Worm (Caenorhabditis elegans) whole organism, early embryonic: ENCODE data around the gene popl-7.

Experiments used
- B0310.2 ChIP-seq: sonication (generic microtip); optimal IDR thresholded peaks from 2 replicates; lab custom pipeline; 2016; ENCODE audit warnings: mild to moderate bottlenecking, missing genetic modification characterization, missing compliant biosample characterization
- F13C5.2 ChIP-seq: sonication (generic microtip); optimal IDR thresholded peaks from 2 replicates; lab custom pipeline; 2017; ENCODE audit warnings: mild to moderate bottlenecking, missing genetic modification characterization, inconsistent platforms, missing compliant biosample characterization
- aly-1 ChIP-seq: sonication (generic microtip); optimal IDR thresholded peaks from 2 replicates; lab custom pipeline; 2016; ENCODE audit warnings: missing genetic modification characterization, missing compliant biosample characterization
- ama-1 ChIP-seq: fragments of 150-350 bp; optimal IDR thresholded peaks from 2 replicates; lab custom pipeline; 2014
- ceh-13 ChIP-seq: fragments of 200-800 bp; sonication (Bioruptor generic); optimal IDR thresholded peaks from 2 replicates; lab custom pipeline; 2018; ENCODE audit warnings: mild to moderate bottlenecking, missing genetic modification characterization, missing compliant biosample characterization
- ceh-36 ChIP-seq: sonication (generic microtip); optimal IDR thresholded peaks from 2 replicates; lab custom pipeline; 2016; ENCODE audit warnings: missing genetic modification characterization, inconsistent platforms, missing compliant biosample characterization
- ets-7 ChIP-seq: sonication (generic microtip); optimal IDR thresholded peaks from 2 replicates; lab custom pipeline; 2016; ENCODE audit warnings: missing genotype, missing genetic modification characterization, missing compliant biosample characterization
- flt-1 ChIP-seq: fragments of 200-800 bp; sonication (Bioruptor generic); IDR thresholded peaks from 2 replicates; pipeline ENCODE4 v1.3.6; 2022; ENCODE audit warnings: missing genetic modification characterization, missing compliant biosample characterization
- hmbx-1 ChIP-seq: sonication (generic microtip); optimal IDR thresholded peaks from 2 replicates; lab custom pipeline; 2016; ENCODE audit warnings: mild to moderate bottlenecking, missing genetic modification characterization, missing compliant biosample characterization
- hmg-4 ChIP-seq: fragments of 200-800 bp; sonication (Bioruptor generic); optimal IDR thresholded peaks from 2 replicates; lab custom pipeline; 2018; ENCODE audit warnings: mild to moderate bottlenecking, missing genetic modification characterization, missing compliant biosample characterization
- hnd-1 ChIP-seq: sonication (generic microtip); optimal IDR thresholded peaks from 2 replicates; lab custom pipeline; 2016; ENCODE audit warnings: missing genetic modification characterization, missing compliant biosample characterization
- pes-1 ChIP-seq: fragments of 200-800 bp; sonication (Bioruptor generic); IDR thresholded peaks from 2 replicates; pipeline ENCODE4 v1.3.6; 2022; ENCODE audit warnings: missing genetic modification reagents, missing genetic modification characterization, missing compliant biosample characterization
- scrt-1 ChIP-seq: fragments of 200-800 bp; sonication (Bioruptor generic); IDR thresholded peaks from 2 replicates; pipeline ENCODE4 v1.3.6; 2022; ENCODE audit warnings: missing genetic modification characterization, missing compliant biosample characterization
- sea-1 ChIP-seq: fragments of 200-800 bp; sonication (Bioruptor generic); conservative IDR thresholded peaks from 2 replicates; pipeline ENCODE4 v1.3.6; 2022; ENCODE audit warnings: missing genetic modification characterization, missing compliant biosample characterization
- tbx-11 ChIP-seq: fragments of 200-800 bp; sonication (Bioruptor generic); IDR thresholded peaks from 2 replicates; pipeline ENCODE4 v1.3.6; 2022; ENCODE audit warnings: missing genetic modification characterization, missing compliant biosample characterization
- tbx-37 ChIP-seq: fragments of 200-800 bp; sonication (Bioruptor generic); conservative IDR thresholded peaks from 2 replicates; pipeline ENCODE4 v1.3.6; 2022; ENCODE audit warnings: missing genetic modification reagents, missing genetic modification characterization, missing compliant biosample characterization
- tra-4 ChIP-seq: sonication (generic microtip); optimal IDR thresholded peaks from 2 replicates; lab custom pipeline; 2017; ENCODE audit warnings: missing genetic modification characterization, missing compliant biosample characterization

popl-7 gene

DNA sequence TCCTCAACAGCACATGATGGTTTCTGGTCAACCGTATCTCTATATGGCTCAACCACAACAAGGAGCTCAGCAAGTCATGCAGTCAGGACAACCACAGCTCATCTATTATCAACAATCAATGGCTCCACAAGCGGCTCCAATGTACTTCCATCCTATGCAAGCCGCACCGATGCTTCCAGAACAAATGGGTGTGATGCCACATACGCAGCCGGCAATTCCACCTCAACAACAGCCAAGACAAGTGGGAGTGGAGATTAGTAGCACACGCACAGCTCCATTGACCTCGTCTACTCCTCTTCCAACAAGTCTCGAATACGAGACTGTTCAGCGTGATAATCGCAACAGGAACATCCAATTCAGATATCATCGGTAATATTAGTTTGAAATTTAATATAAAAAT is 16.4 kb upstream of the popl-7 start:
- no peak for TF ChIP-seq ama-1
- TF ChIP-seq hmbx-1 (tag; lab: Kevin White, UChicago), result no peak
- no peak for TF ChIP-seq pes-1 (GFP tag; lab: Robert Waterston, UW)
- no peak for TF ChIP-seq aly-1
- no peak for TF ChIP-seq tbx-11
- TF ChIP-seq ets-7 (tag; lab: Kevin White, UChicago), result no peak
- no peak for TF ChIP-seq ceh-36
- no peak for TF ChIP-seq B0310.2 (tag; lab: Kevin White, UChicago)
- no peak for TF ChIP-seq scrt-1 (GFP tag; lab: Robert Waterston, UW)
- no peak for TF ChIP-seq ceh-13 (GFP tag; lab: Kevin White, UChicago)
- TF ChIP-seq tra-4 (tag; lab: Kevin White, UChicago), result no peak

DNA sequence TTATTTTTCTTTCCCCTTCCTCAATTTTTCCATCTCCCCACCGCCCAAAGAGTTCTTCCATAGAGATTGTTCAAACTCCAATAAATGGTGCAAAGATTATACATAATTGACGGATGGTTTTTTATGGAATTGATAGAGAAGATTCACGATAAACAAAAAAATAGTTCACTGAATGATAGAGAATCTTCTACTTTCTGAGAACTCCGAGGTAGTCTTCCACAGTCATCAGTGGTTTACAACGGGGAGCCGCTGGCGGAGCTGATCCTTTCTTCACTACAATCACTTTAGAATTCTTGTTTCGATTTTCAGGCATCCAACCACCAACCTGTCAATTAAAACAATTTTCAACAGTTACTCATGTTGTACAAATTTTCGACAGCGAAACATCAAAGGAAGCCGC is 14.5 kb upstream of the popl-7 start:
- TF ChIP-seq aly-1 (no peak), hmg-4 (GFP tag; lab: Kevin White, UChicago) (no peak), B0310.2 (tag; lab: Kevin White, UChicago) (no peak), ets-7 (tag; lab: Kevin White, UChicago) (no peak), hmbx-1 (tag; lab: Kevin White, UChicago) (no peak)

DNA sequence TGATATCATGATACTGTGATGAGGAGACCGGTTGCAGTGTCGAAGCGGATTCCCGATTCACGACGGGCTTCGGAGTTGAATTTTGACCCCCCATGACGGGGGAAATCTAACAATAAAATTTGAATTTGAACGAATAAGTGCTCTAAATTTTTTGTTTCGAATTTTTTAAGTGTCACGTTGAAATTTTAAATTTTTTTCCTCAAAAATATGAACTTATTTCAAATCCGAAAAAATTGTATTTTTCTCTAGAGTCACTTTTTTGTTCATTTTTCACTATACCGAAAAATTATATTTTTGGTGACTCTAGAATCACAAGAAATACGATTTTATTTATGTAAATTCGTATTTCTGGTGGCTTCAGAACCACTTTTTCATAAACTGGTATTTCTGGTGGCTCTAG is 12.0 kb upstream of the popl-7 start, which contains the start of gene W02A2.8:
Gene W02A2.8 (minus strand): TSS at position 101 of the 400 bp plus-strand sequence.
- TF ChIP-seq hmbx-1 (tag; lab: Kevin White, UChicago), result no peak
- no peak for TF ChIP-seq flt-1 (GFP tag; lab: Robert Waterston, UW)
- TF ChIP-seq tra-4 (tag; lab: Kevin White, UChicago), result no peak
- TF ChIP-seq ama-1, result no peak

DNA sequence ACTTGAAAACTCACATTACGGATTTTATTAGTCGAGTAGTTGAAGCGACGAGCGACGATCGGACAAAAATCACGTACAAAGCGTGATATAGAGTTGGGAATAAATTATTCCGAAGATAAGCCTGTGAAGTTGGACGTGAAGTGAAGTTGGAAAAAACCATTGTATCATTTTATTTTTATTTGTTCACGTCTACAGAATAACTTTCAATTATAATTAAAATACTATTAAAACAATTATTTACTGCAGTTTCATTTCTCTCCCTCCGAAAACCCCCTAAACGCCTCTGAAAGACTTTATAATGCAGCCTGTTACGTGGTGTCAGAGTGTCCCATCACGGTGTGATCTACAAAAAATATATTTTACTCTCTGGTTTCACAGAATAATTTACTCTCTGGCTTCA is 10.3 kb upstream of the popl-7 start, which contains the start of gene Y62E10A.3:
Gene Y62E10A.3 (minus strand): TSS at position 101 of the 400 bp plus-strand sequence.
- no peak for TF ChIP-seq ceh-13 (GFP tag; lab: Kevin White, UChicago)
- TF ChIP-seq hnd-1 (tag; lab: Kevin White, UChicago), result no peak
- TF ChIP-seq tbx-11, result no peak
- no peak for TF ChIP-seq ets-7 (tag; lab: Kevin White, UChicago)
- no peak for TF ChIP-seq F13C5.2
- no peak for TF ChIP-seq flt-1 (GFP tag; lab: Robert Waterston, UW)

DNA sequence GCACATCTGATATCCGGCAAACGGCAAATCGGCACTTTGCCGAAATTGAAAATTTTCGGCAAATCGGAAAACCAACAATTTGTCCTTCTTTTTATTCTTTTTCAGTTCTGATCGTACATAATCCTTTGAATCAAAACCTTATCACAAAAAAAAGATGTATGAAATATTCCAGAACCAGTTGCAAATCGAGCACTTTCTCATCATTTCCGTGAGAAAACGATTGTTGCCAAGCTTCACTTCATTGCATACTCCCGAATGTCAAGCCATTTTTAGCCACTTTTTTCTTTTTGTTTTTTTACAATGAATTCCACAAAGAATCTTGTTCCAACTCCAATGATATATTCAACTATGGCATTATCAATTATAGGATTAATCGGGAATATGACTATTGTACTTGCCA is 5.6 kb upstream of the popl-7 start, which contains the start of gene srsx-25:
Gene srsx-25 (plus strand): TSS at position 301 of the 400 bp plus-strand sequence.
- TF ChIP-seq aly-1, result no peak

DNA sequence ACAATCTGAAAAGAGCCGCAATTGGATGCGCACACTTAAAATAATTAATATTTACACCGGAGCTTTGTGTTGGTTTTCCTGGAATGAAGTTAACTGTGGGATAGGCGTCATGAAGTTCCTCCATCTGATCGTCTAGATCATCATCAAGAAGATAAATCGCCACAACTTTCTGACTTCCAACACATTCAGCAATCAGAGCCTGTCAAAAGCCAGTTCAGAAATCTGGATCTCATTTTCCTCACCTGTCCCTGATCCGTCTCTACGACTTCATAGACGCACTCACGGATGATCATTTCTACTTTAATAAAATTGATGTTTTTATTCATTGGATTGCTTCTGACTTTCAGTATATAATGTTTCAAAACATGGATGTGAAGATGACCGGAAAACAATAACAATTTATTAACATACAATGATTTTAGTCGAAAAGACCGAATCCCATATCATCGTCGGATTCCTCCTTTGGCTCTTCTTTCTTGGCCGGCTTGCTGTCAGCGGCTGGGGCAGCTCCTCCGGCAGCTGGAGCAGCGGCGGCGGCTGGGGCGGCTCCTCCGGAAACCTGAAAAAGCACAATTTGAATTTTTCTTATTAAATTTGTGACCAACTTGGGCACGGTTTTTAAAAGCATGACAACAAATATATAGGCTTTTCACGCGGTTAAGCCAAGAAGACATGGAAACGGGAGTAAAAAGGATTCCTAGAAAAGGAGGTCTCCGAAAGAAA is 1.2 kb upstream of the popl-7 start, which contains the start of gene agt-1:
Gene agt-1 (minus strand): TSS at position 293 of the 723 bp plus-strand sequence.
- TF ChIP-seq scrt-1 (GFP tag; lab: Robert Waterston, UW), result no peak
- TF ChIP-seq F13C5.2, result no peak
- no peak for TF ChIP-seq tbx-11
- no peak for TF ChIP-seq tra-4 (tag; lab: Kevin White, UChicago)
- no peak for TF ChIP-seq hmbx-1 (tag; lab: Kevin White, UChicago)
- TF ChIP-seq ets-7 (tag; lab: Kevin White, UChicago), result no peak
- TF ChIP-seq tbx-37 (GFP tag; lab: Robert Waterston, UW), result no peak
- no peak for TF ChIP-seq hnd-1 (tag; lab: Kevin White, UChicago)
- TF ChIP-seq B0310.2 (tag; lab: Kevin White, UChicago), result no peak
- TF ChIP-seq ceh-36, result no peak
- no peak for TF ChIP-seq flt-1 (GFP tag; lab: Robert Waterston, UW)
- no peak for TF ChIP-seq sea-1 (GFP tag; lab: Robert Waterston, UW)
- no peak for TF ChIP-seq aly-1
- no peak for TF ChIP-seq pes-1 (GFP tag; lab: Robert Waterston, UW)
- TF ChIP-seq ceh-13 (GFP tag; lab: Kevin White, UChicago), result no peak
- TF ChIP-seq hmg-4 (GFP tag; lab: Kevin White, UChicago), result no peak
- no peak for TF ChIP-seq ama-1

DNA sequence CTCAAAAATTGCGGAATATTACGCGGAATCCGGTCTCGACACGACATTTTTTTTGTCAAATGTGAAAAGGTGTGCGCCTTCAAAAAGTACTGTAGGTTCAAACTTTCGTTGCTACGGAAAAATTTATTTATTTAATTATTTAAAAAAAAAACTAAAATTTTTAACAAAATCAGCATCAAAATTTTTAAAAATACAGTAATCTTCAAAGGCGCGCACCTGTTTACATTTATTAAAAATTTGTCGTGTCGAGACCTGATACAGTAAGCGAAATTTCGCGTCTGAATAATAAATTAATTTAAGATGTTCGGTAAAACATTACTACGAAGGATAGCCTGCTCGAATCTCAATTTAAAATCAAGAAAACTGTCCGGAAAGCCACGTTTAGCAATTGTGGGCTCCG is 1.2 kb downstream of the popl-7 start, which contains the start of gene Y62E10A.6:
Gene Y62E10A.6 (plus strand): TSS at position 301 of the 400 bp plus-strand sequence.
- TF ChIP-seq hmg-4 (GFP tag; lab: Kevin White, UChicago), result no peak
- TF ChIP-seq ceh-36, result no peak
- TF ChIP-seq ama-1, result no peak
- TF ChIP-seq flt-1 (GFP tag; lab: Robert Waterston, UW), result no peak
- TF ChIP-seq ceh-13 (GFP tag; lab: Kevin White, UChicago), result no peak
- TF ChIP-seq B0310.2 (tag; lab: Kevin White, UChicago), result no peak
- TF ChIP-seq hmbx-1 (tag; lab: Kevin White, UChicago), result no peak

DNA sequence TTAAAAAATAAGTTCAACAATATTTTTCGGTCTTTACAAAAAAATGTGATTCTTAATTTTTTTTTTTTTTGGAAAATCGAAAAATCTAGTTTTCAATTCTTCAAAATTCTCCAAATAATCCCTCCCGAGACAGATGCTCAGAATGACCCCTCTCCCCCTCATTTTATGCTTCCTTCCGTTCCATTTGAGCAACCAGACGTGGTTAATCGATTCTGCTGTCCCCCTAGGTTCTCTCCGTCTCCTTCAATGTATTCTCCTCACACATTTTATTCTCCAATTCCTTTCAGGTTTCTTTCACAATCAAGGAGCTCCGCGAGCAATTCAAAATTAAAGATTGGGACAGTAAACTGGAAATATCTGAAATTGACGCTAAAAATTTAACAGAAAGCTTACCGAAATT is 4.4 kb downstream of the popl-7 start:
- no peak for TF ChIP-seq ceh-36

DNA sequence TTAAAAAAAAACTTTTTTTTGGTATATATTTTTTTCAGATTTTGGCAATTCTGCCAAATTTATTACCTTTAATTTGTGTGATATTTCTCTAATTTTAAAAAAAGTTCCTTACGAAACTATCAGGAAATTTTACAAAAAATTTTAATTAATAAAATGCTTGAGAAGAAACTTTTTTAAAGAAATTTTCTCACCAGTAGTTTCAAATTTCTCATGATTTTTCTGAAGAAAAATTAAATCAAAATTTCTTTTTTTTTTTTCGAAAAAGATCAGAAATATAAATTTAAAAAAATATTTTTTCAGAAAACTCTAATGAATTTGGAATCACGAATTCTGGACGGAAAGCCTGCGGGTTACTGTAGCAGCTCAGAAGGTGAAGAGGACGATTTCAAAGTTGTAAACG is 7.2 kb downstream of the popl-7 start, which contains the start of gene mau-8:
Gene mau-8 (plus strand): TSS at position 301 of the 400 bp plus-strand sequence.
- TF ChIP-seq F13C5.2 (no peak), B0310.2 (tag; lab: Kevin White, UChicago) (no peak), ama-1 (no peak), sea-1 (GFP tag; lab: Robert Waterston, UW) (no peak), pes-1 (GFP tag; lab: Robert Waterston, UW) (no peak), hnd-1 (tag; lab: Kevin White, UChicago) (no peak), tbx-37 (GFP tag; lab: Robert Waterston, UW) (no peak), ceh-13 (GFP tag; lab: Kevin White, UChicago) (no peak), aly-1 (no peak), ceh-36 (no peak), tra-4 (tag; lab: Kevin White, UChicago) (no peak), tbx-11 (no peak)
